Fruit fly (Drosophila melanogaster) whole organism, embryonic: ENCODE data around the gene E2f2.
A peak's percentile ranks its signal among the peaks of the same experiment; 100 is the strongest.

Experiments
- CG10462 ChIP-seq: fragments of 200-800 bp; sonication (Bioruptor generic); optimal IDR thresholded peaks from 2 replicates; lab custom pipeline; 2016; ENCODE audit warnings: missing biosample characterization, missing genetic modification characterization
- CG12236 ChIP-seq: fragments of 200-800 bp; sonication (Bioruptor generic); optimal IDR thresholded peaks from 2 replicates; lab custom pipeline; 2016; ENCODE audit warnings: missing biosample characterization, missing genetic modification characterization
- CG13296 ChIP-seq: fragments of 200-800 bp; sonication (Bioruptor generic); optimal IDR thresholded peaks from 3 replicates; lab custom pipeline; 2018; ENCODE audit warnings: missing biosample characterization, mild to moderate bottlenecking, missing genetic modification characterization
- CG14710 ChIP-seq: fragments of 200-800 bp; sonication (Bioruptor generic); optimal IDR thresholded peaks from 3 replicates; lab custom pipeline; 2019; ENCODE audit warnings: missing biosample characterization, mild to moderate bottlenecking, missing genetic modification characterization, moderate library complexity
- CG17186 ChIP-seq: fragments of 200-800 bp; sonication (Bioruptor generic); optimal IDR thresholded peaks from 3 replicates; lab custom pipeline; 2017; ENCODE audit warnings: missing biosample characterization, missing genetic modification reagents, missing genetic modification characterization
- CG17829 ChIP-seq: fragments of 200-800 bp; optimal IDR thresholded peaks from 2 replicates; lab custom pipeline; 2019; ENCODE audit warnings: missing biosample characterization, mild to moderate bottlenecking, missing genetic modification characterization, moderate library complexity
- CG2202 ChIP-seq: fragments of 200-800 bp; sonication (Bioruptor generic); optimal IDR thresholded peaks from 2 replicates; lab custom pipeline; 2018; ENCODE audit warnings: missing biosample characterization, mild to moderate bottlenecking, missing genetic modification characterization
- CG2678 ChIP-seq: fragments of 200-800 bp; sonication (Bioruptor generic); optimal IDR thresholded peaks from 3 replicates; lab custom pipeline; 2019; ENCODE audit warnings: missing biosample characterization, mild to moderate bottlenecking, missing genetic modification characterization, moderate library complexity
- CG31365 ChIP-seq: fragments of 200-800 bp; sonication (Bioruptor generic); optimal IDR thresholded peaks from 2 replicates; lab custom pipeline; 2018; ENCODE audit warnings: missing biosample characterization, mild to moderate bottlenecking, missing genetic modification characterization
- CG32772 ChIP-seq: fragments of 200-800 bp; sonication (Bioruptor generic); IDR thresholded peaks from 2 replicates; pipeline ENCODE4 v1.3.6; 2022; ENCODE audit warnings: missing biosample characterization, missing genetic modification characterization
- CG33557 ChIP-seq: fragments of 200-800 bp; sonication (Bioruptor generic); optimal IDR thresholded peaks from 2 replicates; lab custom pipeline; 2019; ENCODE audit warnings: missing biosample characterization, mild to moderate bottlenecking, missing genetic modification characterization, moderate library complexity
- CG6175 ChIP-seq: fragments of 200-800 bp; sonication (Bioruptor generic); IDR thresholded peaks from 3 replicates; pipeline ENCODE4 v1.3.6; 2022; ENCODE audit warnings: missing biosample characterization, missing genetic modification characterization
- CG6854 ChIP-seq: fragments of 200-800 bp; sonication (Bioruptor generic); optimal IDR thresholded peaks from 3 replicates; lab custom pipeline; 2017; ENCODE audit warnings: missing biosample characterization, mild to moderate bottlenecking, missing genetic modification characterization
- CG7928 ChIP-seq: fragments of 200-800 bp; sonication (Bioruptor generic); optimal IDR thresholded peaks from 2 replicates; lab custom pipeline; 2017; ENCODE audit warnings: missing biosample characterization, mild to moderate bottlenecking, missing genetic modification characterization
- Chrac-16 ChIP-seq: fragments of 200-800 bp; sonication (Bioruptor generic); optimal IDR thresholded peaks from 3 replicates; lab custom pipeline; 2016; ENCODE audit warnings: missing biosample characterization, missing genetic modification characterization
- Dad ChIP-seq: fragments of 200-800 bp; sonication (Bioruptor generic); optimal IDR thresholded peaks from 3 replicates; lab custom pipeline; 2016; ENCODE audit warnings: missing biosample characterization, missing genetic modification characterization
- Deaf1 ChIP-seq: fragments of 200-800 bp; optimal IDR thresholded peaks from 3 replicates; lab custom pipeline; 2019; ENCODE audit warnings: missing biosample characterization, mild to moderate bottlenecking, missing genetic modification characterization, moderate library complexity
- Dll ChIP-seq: fragments of 200-800 bp; sonication (Bioruptor generic); IDR thresholded peaks from 4 replicates; pipeline ENCODE4 v1.3.6; 2022; ENCODE audit warnings: missing biosample characterization, missing genetic modification characterization; ENCODE audit not compliant: partially characterized antibody
- Doc3 ChIP-seq: fragments of 200-800 bp; sonication (Bioruptor generic); IDR thresholded peaks from 3 replicates; pipeline ENCODE4 v1.3.6; 2022; ENCODE audit warnings: missing biosample characterization, missing genetic modification characterization; ENCODE audit not compliant: partially characterized antibody
- HmgD ChIP-seq: fragments of 200-800 bp; sonication (Bioruptor generic); optimal IDR thresholded peaks from 3 replicates; lab custom pipeline; 2016; ENCODE audit warnings: missing biosample characterization, missing genetic modification characterization
- Ravus ChIP-seq: fragments of 200-800 bp; sonication (Bioruptor generic); IDR thresholded peaks from 2 replicates; pipeline ENCODE4 v1.3.6; 2022; ENCODE audit warnings: missing biosample characterization, missing genetic modification characterization
- Rx ChIP-seq: fragments of 200-800 bp; sonication (Bioruptor generic); IDR thresholded peaks from 2 replicates; pipeline ENCODE4 v1.3.6; 2022; ENCODE audit warnings: missing biosample characterization, missing genetic modification characterization
- Xrp1 ChIP-seq: fragments of 200-800 bp; sonication (Bioruptor generic); IDR thresholded peaks from 2 replicates; pipeline ENCODE4 v1.3.6; 2022; ENCODE audit warnings: missing biosample characterization, missing genetic modification characterization
- az2 ChIP-seq: fragments of 200-800 bp; sonication (Bioruptor generic); optimal IDR thresholded peaks from 3 replicates; lab custom pipeline; 2016; ENCODE audit warnings: missing biosample characterization, missing genetic modification characterization
- bigmax ChIP-seq: fragments of 200-800 bp; sonication (Bioruptor generic); optimal IDR thresholded peaks from 2 replicates; lab custom pipeline; 2018; ENCODE audit warnings: missing biosample characterization, mild to moderate bottlenecking, missing genetic modification characterization
- cg ChIP-seq: fragments of 200-800 bp; sonication (Bioruptor generic); optimal IDR thresholded peaks from 3 replicates; lab custom pipeline; 2019; ENCODE audit warnings: missing biosample characterization, mild to moderate bottlenecking, missing genetic modification characterization, moderate library complexity
- chinmo ChIP-seq: fragments of 200-800 bp; sonication (Bioruptor generic); IDR thresholded peaks from 4 replicates; pipeline ENCODE4 v1.3.6; 2022; ENCODE audit warnings: missing biosample characterization, missing genetic modification characterization; ENCODE audit not compliant: partially characterized antibody
- croc ChIP-seq: fragments of 200-800 bp; sonication (Bioruptor generic); conservative IDR thresholded peaks from 3 replicates; pipeline ENCODE4 v1.3.6; 2022; ENCODE audit warnings: missing biosample characterization, missing genetic modification characterization
- ems ChIP-seq: fragments of 200-800 bp; sonication (Bioruptor generic); optimal IDR thresholded peaks from 3 replicates; lab custom pipeline; 2016; ENCODE audit warnings: missing biosample characterization, missing genetic modification characterization
- fu2 ChIP-seq: fragments of 200-800 bp; sonication (Bioruptor generic); optimal IDR thresholded peaks from 2 replicates; lab custom pipeline; 2016; ENCODE audit warnings: missing biosample characterization, missing genetic modification characterization
- gcm ChIP-seq: fragments of 200-800 bp; sonication (Bioruptor generic); optimal IDR thresholded peaks from 2 replicates; lab custom pipeline; 2019; ENCODE audit warnings: missing biosample characterization, mild to moderate bottlenecking, missing genetic modification characterization, moderate library complexity
- gro ChIP-seq: fragments of 200-800 bp; sonication (Bioruptor generic); optimal IDR thresholded peaks from 2 replicates; lab custom pipeline; 2016; ENCODE audit warnings: missing biosample characterization, missing genetic modification characterization
- kni ChIP-seq: fragments of 200-800 bp; sonication (Bioruptor generic); optimal IDR thresholded peaks from 3 replicates; lab custom pipeline; 2017; ENCODE audit warnings: mild to moderate bottlenecking, missing biosample characterization, missing genetic modification reagents, missing genetic modification characterization
- lmd ChIP-seq: fragments of 200-800 bp; sonication (Bioruptor generic); IDR thresholded peaks from 2 replicates; pipeline ENCODE4 v1.3.6; 2022; ENCODE audit warnings: missing biosample characterization, missing genetic modification characterization
- mld ChIP-seq: fragments of 200-800 bp; sonication (Bioruptor generic); IDR thresholded peaks from 3 replicates; pipeline ENCODE4 v1.3.6; 2022; ENCODE audit warnings: missing biosample characterization, missing genetic modification characterization; ENCODE audit not compliant: partially characterized antibody
- odd ChIP-seq: fragments of 200-800 bp; sonication (Bioruptor generic); optimal IDR thresholded peaks from 2 replicates; lab custom pipeline; 2017; ENCODE audit warnings: missing biosample characterization, mild to moderate bottlenecking, missing genetic modification characterization
- org-1 ChIP-seq: fragments of 200-800 bp; sonication (Bioruptor generic); optimal IDR thresholded peaks from 2 replicates; lab custom pipeline; 2017; ENCODE audit warnings: missing biosample characterization, missing genetic modification characterization
- pan ChIP-seq, 4 experiments: fragments of >200 bp in 3 of 4; fragments of 200-800 bp in 1 of 4; sonication (Bioruptor generic) in 1 of 4; optimal IDR thresholded peaks in 3 of 4; IDR thresholded peaks in 1 of 4; 2 replicates each; pipeline versions ENCODE4 v1.3.6 to Lab custom; 2017 to 2022; ENCODE audit warnings: missing biosample characterization in 2 of 4, missing genetic modification characterization in 2 of 4, mixed read lengths in 1 of 4
- pfk ChIP-seq: fragments of 200-800 bp; sonication (Bioruptor generic); optimal IDR thresholded peaks from 2 replicates; lab custom pipeline; 2018; ENCODE audit warnings: missing biosample characterization, mild to moderate bottlenecking, missing genetic modification characterization, moderate library complexity
- phol ChIP-seq: fragments of 200-800 bp; sonication (Bioruptor generic); optimal IDR thresholded peaks from 3 replicates; lab custom pipeline; 2018; ENCODE audit warnings: missing biosample characterization, mild to moderate bottlenecking, missing genetic modification characterization, moderate library complexity
- pum ChIP-seq: fragments of 200-800 bp; sonication (Bioruptor generic); optimal IDR thresholded peaks from 2 replicates; lab custom pipeline; 2016; ENCODE audit warnings: missing biosample characterization, missing genetic modification characterization
- repo ChIP-seq: fragments of 200-800 bp; sonication (Bioruptor generic); optimal IDR thresholded peaks from 2 replicates; lab custom pipeline; 2016; ENCODE audit warnings: missing biosample characterization, missing genetic modification characterization
- seq ChIP-seq: fragments of 200-800 bp; sonication (Bioruptor generic); IDR thresholded peaks from 2 replicates; pipeline ENCODE4 v1.3.6; 2022; ENCODE audit warnings: missing biosample characterization, missing genetic modification characterization
- slbo ChIP-seq: fragments of 200-800 bp; sonication (Bioruptor generic); IDR thresholded peaks from 2 replicates; pipeline ENCODE4 v1.3.6; 2022; ENCODE audit warnings: missing biosample characterization, missing genetic modification characterization
- stc ChIP-seq: fragments of 200-800 bp; sonication (Bioruptor generic); IDR thresholded peaks from 2 replicates; pipeline ENCODE4 v1.3.6; 2022; ENCODE audit warnings: missing biosample characterization, missing genetic modification characterization
- unc-4 ChIP-seq: fragments of 200-800 bp; sonication (Bioruptor generic); IDR thresholded peaks from 2 replicates; pipeline ENCODE4 v1.3.6; 2022; ENCODE audit warnings: missing biosample characterization, missing genetic modification characterization; ENCODE audit not compliant: partially characterized antibody
- vvl ChIP-seq: fragments of 200-800 bp; sonication (Bioruptor generic); IDR thresholded peaks from 2 replicates; pipeline ENCODE4 v1.3.6; 2022; ENCODE audit warnings: missing biosample characterization, missing genetic modification characterization
- yki ChIP-seq: fragments of >200 bp; optimal IDR thresholded peaks from 3 replicates; lab custom pipeline; 2018

The E2f2 gene

dm6 chr2L:21142501-21142849 lies 14.1 kb downstream of the E2f2 start:
- no peak for TF ChIP-seq bigmax (GFP tag; lab: Kevin White, UChicago)
- 0 out of 3 replicates have a peak, but pooled peaks have one; percentile 8 for TF ChIP-seq Doc3 (GFP tag; lab: Robert Waterston, UW)
- TF ChIP-seq unc-4, result 0 out of 2 replicates have a peak, but pooled peaks have one; percentile 1

- no peak for TF ChIP-seq lmd (GFP tag; lab: Robert Waterston, UW)
- no peak for TF ChIP-seq mld
- no peak for TF ChIP-seq CG33557 (GFP tag; lab: Kevin White, UChicago)
- TF ChIP-seq CG7928 (GFP tag; lab: Kevin White, UChicago), result no peak
- no peak for TF ChIP-seq CG32772 (GFP tag; lab: Robert Waterston, UW)
- TF ChIP-seq Ravus (GFP tag; lab: Robert Waterston, UW), result no peak
- TF ChIP-seq HmgD (GFP tag; lab: Kevin White, UChicago), result no peak
- TF ChIP-seq Xrp1, result no peak
- no peak for TF ChIP-seq gro (GFP tag; lab: Kevin White, UChicago)
- no peak for TF ChIP-seq Dad (GFP tag; lab: Kevin White, UChicago)
- no peak for TF ChIP-seq CG14710 (tag; lab: Kevin White, UChicago)
- no peak for TF ChIP-seq org-1 (GFP tag; lab: Kevin White, UChicago)
- TF ChIP-seq az2 (GFP tag; lab: Kevin White, UChicago), result no peak
- TF ChIP-seq Deaf1 (tag; lab: Kevin White, UChicago), result no peak
- TF ChIP-seq CG2202 (tag; lab: Kevin White, UChicago), result no peak
- TF ChIP-seq cg (GFP tag; lab: Kevin White, UChicago), result peak; percentile 61
- no peak for TF ChIP-seq Chrac-16 (GFP tag; lab: Kevin White, UChicago)
- no peak for TF ChIP-seq Rx (GFP tag; lab: Robert Waterston, UW)
- no peak for TF ChIP-seq odd
- TF ChIP-seq CG2678 (tag; lab: Kevin White, UChicago), result no peak
- no peak for TF ChIP-seq CG17186
- peak; percentile 72 for TF ChIP-seq Dll (GFP tag; lab: Robert Waterston, UW)
- TF ChIP-seq slbo (GFP tag; lab: Robert Waterston, UW), result no peak; the same call in 1 of the 2 replicates
- TF ChIP-seq CG31365 (tag; lab: Kevin White, UChicago), result no peak
- TF ChIP-seq phol, result no peak
- no peak for TF ChIP-seq CG17829
- TF ChIP-seq ems (GFP tag; lab: Kevin White, UChicago), result no peak
- TF ChIP-seq fu2 (GFP tag; lab: Kevin White, UChicago), result no peak
- no peak for TF ChIP-seq chinmo (GFP tag; lab: Robert Waterston, UW)
- TF ChIP-seq CG12236 (GFP tag; lab: Kevin White, UChicago), result no peak
- no peak for TF ChIP-seq CG6854 (GFP tag; lab: Kevin White, UChicago)
- no peak for TF ChIP-seq repo (GFP tag; lab: Kevin White, UChicago)
- no peak for TF ChIP-seq stc (GFP tag; lab: Robert Waterston, UW)
- TF ChIP-seq gcm (GFP tag; lab: Kevin White, UChicago), result no peak
- no peak for TF ChIP-seq pfk (GFP tag; lab: Kevin White, UChicago)
- TF ChIP-seq yki (lab: Kevin White, UChicago), result no peak
- TF ChIP-seq vvl, result no peak
- no peak for TF ChIP-seq pan (optimal IDR thresholded peaks at IDR 0.05; lab: Kevin White, UChicago)
- TF ChIP-seq pan (GFP tag; optimal IDR thresholded peaks at IDR 0.05 in 1 of 2, IDR thresholded peaks at IDR 0.05 in 1 of 2), result no peak
- no peak for TF ChIP-seq kni (GFP tag; lab: Kevin White, UChicago)
- TF ChIP-seq CG13296 (GFP tag; lab: Kevin White, UChicago), result no peak
- no peak for TF ChIP-seq CG10462 (GFP tag; lab: Kevin White, UChicago)
- peak; percentile 29; the same call in 1 of the 2 replicates for TF ChIP-seq seq (GFP tag; lab: Robert Waterston, UW)
- TF ChIP-seq croc (GFP tag; lab: Robert Waterston, UW), result no peak
- TF ChIP-seq pum, result no peak
- TF ChIP-seq CG6175 (GFP tag; lab: Robert Waterston, UW), result no peak
Measured at dm6 chr2L:21141714-21142500, 14.6 kb downstream of the E2f2 start, which contains the start of gene Dap160. Gene Dap160 (minus strand): TSS chr2L:21142347.
